Worm (Caenorhabditis elegans): ENCODE data around the gene spe-36.

ce11 chrIV:11569795-11570194 lies 22.3 kb downstream of the spe-36 start:
- TF ChIP-seq blmp-1 (tag; optimal IDR thresholded peaks at IDR 0.05) = no peak
- no peak for TF ChIP-seq bed-3 (GFP tag; optimal IDR thresholded peaks at IDR 0.05)
- TF ChIP-seq tbx-8 (GFP tag; optimal IDR thresholded peaks at IDR 0.05) = no peak
- TF ChIP-seq lin-13 (tag; optimal IDR thresholded peaks at IDR 0.05) = no peak
- no peak for TF ChIP-seq ces-1 (GFP tag; optimal IDR thresholded peaks at IDR 0.05)
- no peak for TF ChIP-seq nhr-12 (tag; optimal IDR thresholded peaks at IDR 0.05)
- TF ChIP-seq snpc-4 (tag; optimal IDR thresholded peaks at IDR 0.05) = no peak
- no peak for TF ChIP-seq sptf-1 (tag; optimal IDR thresholded peaks at IDR 0.05)
- TF ChIP-seq lsy-2 (tag; optimal IDR thresholded peaks at IDR 0.05) = no peak
- TF ChIP-seq nhr-28 (tag; optimal IDR thresholded peaks at IDR 0.05) = no peak
- no peak for TF ChIP-seq M03D4.4 (tag; optimal IDR thresholded peaks at IDR 0.05)
- no peak for TF ChIP-seq ztf-11 (tag; optimal IDR thresholded peaks at IDR 0.05)
- TF ChIP-seq unc-39 (tag; optimal IDR thresholded peaks at IDR 0.05) = no peak
- TF ChIP-seq cnd-1 (tag; optimal IDR thresholded peaks at IDR 0.05) = no peak
